Worm (Caenorhabditis elegans) whole organism, young adult: ENCODE data around the gene srh-212.

Source experiments
- F37B4.10 ChIP-seq: fragments of 200-800 bp; sonication (Bioruptor generic); IDR thresholded peaks from 2 replicates; pipeline ENCODE4 v1.3.6; 2022; ENCODE audit warnings: missing genetic modification characterization, missing compliant biosample characterization
- F57C9.4 ChIP-seq: sonication (generic microtip); optimal IDR thresholded peaks from 2 replicates; lab custom pipeline; 2017; ENCODE audit warnings: mild to moderate bottlenecking, missing genetic modification characterization, missing compliant biosample characterization
- K12H6.12 ChIP-seq: fragments of 200-800 bp; sonication (Bioruptor generic); optimal IDR thresholded peaks from 2 replicates; lab custom pipeline; 2018; ENCODE audit warnings: mild to moderate bottlenecking, missing genetic modification characterization, missing compliant biosample characterization
- ZK185.1 ChIP-seq: sonication (generic microtip); optimal IDR thresholded peaks from 2 replicates; lab custom pipeline; 2016; ENCODE audit warnings: mild to moderate bottlenecking, missing genetic modification characterization, missing compliant biosample characterization; ENCODE audit not compliant: poor library complexity, severe bottlenecking
- bed-2 ChIP-seq: fragments of 200-800 bp; sonication (Bioruptor generic); IDR thresholded peaks from 2 replicates; pipeline ENCODE4 v1.3.6; 2022; ENCODE audit warnings: missing genetic modification reagents, missing genetic modification characterization, missing compliant biosample characterization
- gei-17 ChIP-seq: fragments of 200-800 bp; sonication (Bioruptor generic); optimal IDR thresholded peaks from 2 replicates; lab custom pipeline; 2018; ENCODE audit warnings: mild to moderate bottlenecking, missing genetic modification characterization, missing compliant biosample characterization
- hrde-1 ChIP-seq: sonication (generic microtip); optimal IDR thresholded peaks from 2 replicates; lab custom pipeline; 2016; ENCODE audit warnings: missing genetic modification characterization, mild to moderate bottlenecking, missing compliant biosample characterization, moderate library complexity, missing genotype, missing genetic modification reagents, borderline replicate concordance
- nfya-1 ChIP-seq: sonication (generic microtip); optimal IDR thresholded peaks from 2 replicates; lab custom pipeline; 2017; ENCODE audit warnings: antibody characterized with exemption, missing compliant biosample characterization, missing genetic modification characterization, borderline replicate concordance; ENCODE audit not compliant: insufficient read depth
- rpc-1 ChIP-seq, 2 experiments: fragments of 150-350 bp in 1 of 2; sonication (generic microtip) in 1 of 2; optimal IDR thresholded peaks; 2 replicates each; lab custom pipeline; 2014 to 2018; ENCODE audit warnings: missing biosample characterization in 1 of 2, missing genetic modification characterization in 1 of 2, missing genetic modification reagents in 1 of 2, missing genotype in 1 of 2
- tlf-1 ChIP-seq: fragments of 200-800 bp; sonication (Bioruptor generic); optimal IDR thresholded peaks from 2 replicates; lab custom pipeline; 2018; ENCODE audit warnings: mild to moderate bottlenecking, missing genetic modification characterization, missing compliant biosample characterization

The srh-212 gene

ce11 chrV:3546517-3546916 is 50.4 kb downstream of the srh-212 start, which contains the start of gene srbc-68:
srbc-68 (minus strand) TSS chrV:3546617.
- TF ChIP-seq rpc-1 (optimal IDR thresholded peaks at IDR 0.05; lab: Kevin White, UChicago): no peak
- TF ChIP-seq rpc-1 (tag; optimal IDR thresholded peaks at IDR 0.05; lab: Kevin White, UChicago): no peak
- no peak for TF ChIP-seq tlf-1 (GFP tag; lab: Kevin White, UChicago)
- no peak for TF ChIP-seq F37B4.10 (GFP tag; lab: Robert Waterston, UW)
- TF ChIP-seq bed-2 (GFP tag; lab: Robert Waterston, UW): no peak
- TF ChIP-seq nfya-1 (tag; lab: Kevin White, UChicago): no peak
- TF ChIP-seq K12H6.12 (tag; lab: Kevin White, UChicago): no peak
- TF ChIP-seq hrde-1: no peak
- no peak for TF ChIP-seq gei-17 (GFP tag; lab: Kevin White, UChicago)
- no peak for TF ChIP-seq ZK185.1 (tag; lab: Kevin White, UChicago)
- no peak for TF ChIP-seq F57C9.4 (tag; lab: Kevin White, UChicago)
